Worm (Caenorhabditis elegans): ENCODE results near the gene vps-33.2.

- TF ChIP-seq egrh-3 (GFP tag; IDR thresholded peaks at IDR 0.05), result no peak
- no peak for TF ChIP-seq attf-5 (GFP tag; optimal IDR thresholded peaks at IDR 0.05)
These were observed 36.8 kb downstream of the vps-33.2 start for ce11 chrII:6637854-6638253.

All from whole organism, young adult.